Fruit fly (Drosophila melanogaster): Measurements from ENCODE around the gene fh.

The fh gene

DNA sequence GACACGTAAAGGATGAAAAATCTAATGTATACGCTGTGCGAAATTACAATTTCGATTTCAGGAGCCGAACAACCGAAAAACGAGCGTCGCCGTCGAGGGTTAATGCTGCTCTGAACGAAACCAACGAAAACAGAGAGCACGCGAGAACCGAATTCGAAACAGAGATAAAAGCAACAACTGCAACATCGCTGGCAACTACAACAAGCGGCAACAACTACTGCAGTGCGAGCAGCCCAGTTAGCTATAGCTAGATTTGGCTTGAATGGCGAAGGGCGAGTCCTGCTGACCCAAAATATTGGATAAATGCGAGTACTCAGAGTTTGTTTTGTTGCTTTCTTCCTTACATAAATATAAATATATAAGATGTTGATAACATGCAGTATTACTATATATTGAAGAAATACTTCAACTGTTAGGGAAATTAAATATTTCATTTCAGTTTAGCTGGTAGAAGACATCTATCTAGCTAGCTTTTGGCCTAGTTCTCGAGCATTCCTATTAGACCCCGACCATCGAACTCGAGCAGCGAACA is 13.9 kb downstream of the fh start, which contains the start of gene fend (continued):
- TF ChIP-seq amos (GFP tag; IDR thresholded peaks at IDR 0.05; ENCODE audit: partially characterized antibody) (0 out of 2 replicates have a peak, but pooled peaks have one; percentile 18), bcd (GFP tag; optimal IDR thresholded peaks at IDR 0.05) (peak; percentile 48), ssp (GFP tag; IDR thresholded peaks at IDR 0.05) (no peak), CG15601 (tag; optimal IDR thresholded peaks at IDR 0.05) (no peak), Ssrp (tag; optimal IDR thresholded peaks at IDR 0.05) (no peak), cad (GFP tag; optimal IDR thresholded peaks at IDR 0.05) (no peak), CHES-1-like (GFP tag; optimal IDR thresholded peaks at IDR 0.05) (no peak), ham (GFP tag; IDR thresholded peaks at IDR 0.05) (no peak), nerfin-2 (GFP tag; IDR thresholded peaks at IDR 0.05; ENCODE audit: partially characterized antibody) (no peak), az2 (GFP tag; optimal IDR thresholded peaks at IDR 0.05) (peak; percentile 34), odd (GFP tag; optimal IDR thresholded peaks at IDR 0.05) (peak; percentile 13), HmgD (GFP tag; optimal IDR thresholded peaks at IDR 0.05) (no peak), CG11560 (tag; IDR thresholded peaks at IDR 0.05) (no peak), HmgZ (tag; optimal IDR thresholded peaks at IDR 0.05) (peak; percentile 41), dmrt99B (tag; optimal IDR thresholded peaks at IDR 0.05) (peak; percentile 53), CG13287 (GFP tag; IDR thresholded peaks at IDR 0.05; ENCODE audit: partially characterized antibody) (no peak), CG9609 (GFP tag; optimal IDR thresholded peaks at IDR 0.05) (no peak), CG34376 (GFP tag; optimal IDR thresholded peaks at IDR 0.05) (peak; percentile 37), CG18262 (tag; optimal IDR thresholded peaks at IDR 0.05) (peak; percentile 61), CG17612 (GFP tag; IDR thresholded peaks at IDR 0.05) (no peak), Hmx (GFP tag; optimal IDR thresholded peaks at IDR 0.05) (no peak), CG17328 (GFP tag; IDR thresholded peaks at IDR 0.05) (no peak), CG31224 (GFP tag; IDR thresholded peaks at IDR 0.05) (no peak), Side (GFP tag; optimal IDR thresholded peaks at IDR 0.05) (no peak), Bgb (GFP tag; IDR thresholded peaks at IDR 0.05; ENCODE audit: partially characterized antibody) (no peak), lmd (GFP tag; IDR thresholded peaks at IDR 0.05) (peak; percentile 29; the same call in 1 of the 2 replicates), Hsf (GFP tag; optimal IDR thresholded peaks at IDR 0.05) (peak; percentile 4), bbx (GFP tag; IDR thresholded peaks at IDR 0.05; ENCODE audit: partially characterized antibody) (no peak), Opbp (GFP tag; IDR thresholded peaks at IDR 0.05; ENCODE audit: partially characterized antibody) (peak; percentile 39; the same call in 1 of the 3 replicates), ken (GFP tag; IDR thresholded peaks at IDR 0.05) (no peak), lilli (GFP tag; optimal IDR thresholded peaks at IDR 0.05) (peak; percentile 10), sob (GFP tag; IDR thresholded peaks at IDR 0.05) (0 out of 2 replicates have a peak, but pooled peaks have one; percentile 17), dimm (GFP tag; IDR thresholded peaks at IDR 0.05) (no peak), crp (GFP tag; optimal IDR thresholded peaks at IDR 0.05) (no peak), CG43689 (GFP tag; IDR thresholded peaks at IDR 0.05) (no peak), Bteb2 (GFP tag; optimal IDR thresholded peaks at IDR 0.05) (no peak), Adf1 (GFP tag; IDR thresholded peaks at IDR 0.05) (no peak), rib (GFP tag; IDR thresholded peaks at IDR 0.05) (no peak), otp (GFP tag; IDR thresholded peaks at IDR 0.05) (no peak), Taf1 (GFP tag; IDR thresholded peaks at IDR 0.05) (no peak), kay (GFP tag; optimal IDR thresholded peaks at IDR 0.05) (no peak), CG4854 (GFP tag; optimal IDR thresholded peaks at IDR 0.05) (no peak), D19B (GFP tag; optimal IDR thresholded peaks at IDR 0.05) (no peak), cwo (GFP tag; optimal IDR thresholded peaks at IDR 0.05) (peak; percentile 24), pan (optimal IDR thresholded peaks at IDR 0.05) (no peak), pan (GFP tag; optimal IDR thresholded peaks at IDR 0.05 in 1 of 2, IDR thresholded peaks at IDR 0.05 in 1 of 2) (no peak), CG14014 (GFP tag; IDR thresholded peaks at IDR 0.05) (no peak), HHEX (GFP tag; optimal IDR thresholded peaks at IDR 0.05) (no peak), Dref (GFP tag; IDR thresholded peaks at IDR 0.05) (no peak), CG9727 (GFP tag; optimal IDR thresholded peaks at IDR 0.05) (peak; percentile 43), vfl (GFP tag; optimal IDR thresholded peaks at IDR 0.05) (no peak)
